Fruit fly (Drosophila melanogaster) whole organism, embryonic: ENCODE measurements around the gene Alg12.

Source experiments
- ATbp ChIP-seq: fragments of 200-800 bp; sonication (Bioruptor generic); optimal IDR thresholded peaks from 2 replicates; lab custom pipeline; 2017; ENCODE audit warnings: missing biosample characterization, mild to moderate bottlenecking, missing genetic modification characterization, missing genetic modification reagents
- Awh ChIP-seq: fragments of 200-800 bp; sonication (Bioruptor generic); IDR thresholded peaks from 2 replicates; pipeline ENCODE4, ENCODE4 v1.3.6; 2022; ENCODE audit warnings: missing biosample characterization, missing genetic modification characterization
- BEAF-32 ChIP-seq: fragments of 200-800 bp; sonication (Bioruptor generic); optimal IDR thresholded peaks from 3 replicates; lab custom pipeline; 2017; ENCODE audit warnings: missing biosample characterization, missing genetic modification characterization, mild to moderate bottlenecking, moderate library complexity, missing genetic modification reagents
- BtbVII ChIP-seq: fragments of 200-800 bp; sonication (Bioruptor generic); optimal IDR thresholded peaks from 3 replicates; lab custom pipeline; 2017; ENCODE audit warnings: missing biosample characterization, mild to moderate bottlenecking, missing genetic modification characterization
- CG10431 ChIP-seq: fragments of 200-800 bp; sonication (Bioruptor generic); optimal IDR thresholded peaks from 3 replicates; lab custom pipeline; 2018; ENCODE audit warnings: missing biosample characterization, mild to moderate bottlenecking, missing genetic modification characterization
- CG10462 ChIP-seq: fragments of 200-800 bp; sonication (Bioruptor generic); optimal IDR thresholded peaks from 2 replicates; lab custom pipeline; 2016; ENCODE audit warnings: missing biosample characterization, missing genetic modification characterization
- CG11398 ChIP-seq: fragments of 200-800 bp; sonication (Bioruptor generic); optimal IDR thresholded peaks from 2 replicates; lab custom pipeline; 2016; ENCODE audit warnings: missing biosample characterization, missing genetic modification characterization
- CG13424 ChIP-seq: fragments of 200-800 bp; sonication (Bioruptor generic); optimal IDR thresholded peaks from 2 replicates; lab custom pipeline; 2019; ENCODE audit warnings: missing biosample characterization, mild to moderate bottlenecking, missing genetic modification characterization, moderate library complexity
- CG14667 ChIP-seq: fragments of 200-800 bp; sonication (Bioruptor generic); IDR thresholded peaks from 2 replicates; pipeline ENCODE4 v1.3.6; 2022; ENCODE audit warnings: missing biosample characterization, missing genetic modification characterization
- CG14965 ChIP-seq: fragments of 200-800 bp; sonication (Bioruptor generic); optimal IDR thresholded peaks from 2 replicates; lab custom pipeline; 2016; ENCODE audit warnings: missing biosample characterization, missing genetic modification characterization, borderline replicate concordance
- CG15479 ChIP-seq: fragments of 200-800 bp; sonication (Bioruptor generic); optimal IDR thresholded peaks from 3 replicates; lab custom pipeline; 2019; ENCODE audit warnings: missing biosample characterization, mild to moderate bottlenecking, missing genetic modification characterization, moderate library complexity
- CG17912 ChIP-seq: fragments of 200-800 bp; sonication (Bioruptor generic); optimal IDR thresholded peaks from 2 replicates; lab custom pipeline; 2018; ENCODE audit warnings: missing biosample characterization, mild to moderate bottlenecking, missing genetic modification characterization
- CG1792 ChIP-seq: fragments of 200-800 bp; sonication (Bioruptor generic); optimal IDR thresholded peaks from 2 replicates; lab custom pipeline; 2016; ENCODE audit warnings: missing biosample characterization, missing genetic modification characterization
- CG4404 ChIP-seq: fragments of 200-800 bp; sonication (Bioruptor generic); IDR thresholded peaks from 2 replicates; pipeline ENCODE4 v1.3.6; 2022; ENCODE audit warnings: missing biosample characterization, missing genetic modification characterization
- CG5245 ChIP-seq: fragments of 200-800 bp; sonication (Bioruptor generic); optimal IDR thresholded peaks from 3 replicates; lab custom pipeline; 2016; ENCODE audit warnings: missing biosample characterization, missing genetic modification characterization
- CG7839 ChIP-seq: fragments of 200-800 bp; sonication (Bioruptor generic); optimal IDR thresholded peaks from 3 replicates; lab custom pipeline; 2018; ENCODE audit warnings: missing biosample characterization, mild to moderate bottlenecking, missing genetic modification characterization, moderate library complexity
- CG9876 ChIP-seq: fragments of 200-800 bp; sonication (Bioruptor generic); optimal IDR thresholded peaks from 2 replicates; lab custom pipeline; 2016; ENCODE audit warnings: missing biosample characterization, missing genetic modification characterization
- CTCF ChIP-seq: fragments of 200-800 bp; sonication (Bioruptor generic); optimal IDR thresholded peaks from 2 replicates; lab custom pipeline; 2017; ENCODE audit warnings: missing biosample characterization, mild to moderate bottlenecking, missing genetic modification characterization, moderate library complexity
- Doc2 ChIP-seq: fragments of 200-800 bp; sonication (Bioruptor generic); IDR thresholded peaks from 2 replicates; pipeline ENCODE4 v1.3.6; 2022; ENCODE audit warnings: missing biosample characterization, missing genetic modification characterization
- Drgx ChIP-seq: fragments of 200-800 bp; sonication (Bioruptor generic); IDR thresholded peaks from 2 replicates; pipeline ENCODE4 v1.3.6; 2022; ENCODE audit warnings: missing biosample characterization, missing genetic modification characterization
- Ets65A ChIP-seq: fragments of 200-800 bp; sonication (Bioruptor generic); peaks from one replicate; lab custom pipeline; 2016; ENCODE audit warnings: missing biosample characterization, missing genetic modification characterization
- Fer3 ChIP-seq: fragments of 200-800 bp; sonication (Bioruptor generic); optimal IDR thresholded peaks from 2 replicates; lab custom pipeline; 2018; ENCODE audit warnings: missing biosample characterization, mild to moderate bottlenecking, missing genetic modification characterization, moderate library complexity
- H2.0 ChIP-seq: fragments of 200-800 bp; sonication (Bioruptor generic); IDR thresholded peaks from 2 replicates; pipeline ENCODE4 v1.3.6; 2022; ENCODE audit warnings: missing biosample characterization, missing genetic modification characterization
- Hr51 ChIP-seq, 2 experiments: fragments of 200-800 bp; sonication (Bioruptor generic); optimal IDR thresholded peaks; 2 replicates in 1 of 2; 3 replicates in 1 of 2; lab custom pipeline; 2016 to 2018; ENCODE audit warnings: missing biosample characterization in 2 of 2, missing genetic modification characterization in 2 of 2, mild to moderate bottlenecking in 1 of 2, moderate library complexity in 1 of 2
- MTF-1 ChIP-seq: fragments of 200-800 bp; sonication (Bioruptor generic); optimal IDR thresholded peaks from 2 replicates; lab custom pipeline; 2018; ENCODE audit warnings: missing biosample characterization, mild to moderate bottlenecking, missing genetic modification characterization, borderline replicate concordance
- Mad ChIP-seq: fragments of 200-800 bp; sonication (Bioruptor generic); optimal IDR thresholded peaks from 2 replicates; lab custom pipeline; 2016; ENCODE audit warnings: missing biosample characterization, missing genetic modification characterization
- Med ChIP-seq: fragments of 200-800 bp; sonication (Bioruptor generic); peaks from one replicate; lab custom pipeline; 2016; ENCODE audit warnings: missing biosample characterization, missing genetic modification characterization, mild to moderate bottlenecking, inconsistent platforms, moderate library complexity
- Nf-YB ChIP-seq: fragments of 200-800 bp; sonication (Bioruptor generic); optimal IDR thresholded peaks from 3 replicates; lab custom pipeline; 2019; ENCODE audit warnings: missing biosample characterization, mild to moderate bottlenecking, missing genetic modification characterization, moderate library complexity
- Oaz ChIP-seq: fragments of 200-800 bp; sonication (Bioruptor generic); IDR thresholded peaks from 2 replicates; pipeline ENCODE4 v1.3.6; 2022; ENCODE audit warnings: missing biosample characterization, missing genetic modification characterization
- Rx ChIP-seq: fragments of 200-800 bp; sonication (Bioruptor generic); IDR thresholded peaks from 2 replicates; pipeline ENCODE4 v1.3.6; 2022; ENCODE audit warnings: missing biosample characterization, missing genetic modification characterization
- Sry-β ChIP-seq: fragments of 200-800 bp; sonication (Bioruptor generic); optimal IDR thresholded peaks from 2 replicates; lab custom pipeline; 2018; ENCODE audit warnings: missing biosample characterization, mild to moderate bottlenecking, missing genetic modification characterization, moderate library complexity
- Usf ChIP-seq: fragments of 200-800 bp; sonication (Bioruptor generic); optimal IDR thresholded peaks from 2 replicates; lab custom pipeline; 2017; ENCODE audit warnings: missing genotype, missing biosample characterization, missing genetic modification characterization
- bab2 ChIP-seq: fragments of 200-800 bp; sonication (Bioruptor generic); optimal IDR thresholded peaks from 2 replicates; lab custom pipeline; 2016; ENCODE audit warnings: missing biosample characterization, missing genetic modification characterization
- danr ChIP-seq: fragments of 200-800 bp; sonication (Bioruptor generic); IDR thresholded peaks from 2 replicates; pipeline ENCODE4 v1.3.6; 2022; ENCODE audit warnings: missing biosample characterization, missing genetic modification characterization
- esg ChIP-seq: fragments of 200-800 bp; sonication (Bioruptor generic); conservative IDR thresholded peaks from 2 replicates; pipeline ENCODE4 v1.3.6; 2022; ENCODE audit warnings: missing biosample characterization, missing genetic modification characterization
- fu2 ChIP-seq: fragments of 200-800 bp; sonication (Bioruptor generic); optimal IDR thresholded peaks from 2 replicates; lab custom pipeline; 2016; ENCODE audit warnings: missing biosample characterization, missing genetic modification characterization
- gcm2 ChIP-seq: fragments of 200-800 bp; sonication (Bioruptor generic); optimal IDR thresholded peaks from 2 replicates; lab custom pipeline; 2016; ENCODE audit warnings: missing biosample characterization, missing genetic modification characterization
- ham ChIP-seq: fragments of 200-800 bp; sonication (Bioruptor generic); IDR thresholded peaks from 2 replicates; pipeline ENCODE4 v1.3.6; 2022; ENCODE audit warnings: missing biosample characterization, missing genetic modification characterization
- ken ChIP-seq: fragments of 200-800 bp; sonication (Bioruptor generic); IDR thresholded peaks from 3 replicates; pipeline ENCODE4 v1.3.6; 2022; ENCODE audit warnings: missing biosample characterization, missing genetic modification characterization
- klu ChIP-seq: fragments of 200-800 bp; sonication (Bioruptor generic); IDR thresholded peaks from 2 replicates; pipeline ENCODE4 v1.3.6; 2022; ENCODE audit warnings: missing biosample characterization, missing genetic modification characterization
- lbe ChIP-seq: fragments of 200-800 bp; sonication (Bioruptor generic); optimal IDR thresholded peaks from 2 replicates; lab custom pipeline; 2016; ENCODE audit warnings: missing biosample characterization, mild to moderate bottlenecking, missing genetic modification characterization
- lola ChIP-seq, 3 experiments: fragments of >200 bp in 2 of 3; fragments of 200-800 bp in 1 of 3; sonication (Bioruptor generic) in 1 of 3; optimal IDR thresholded peaks; 2 replicates each; lab custom pipeline; 2017 to 2019; ENCODE audit warnings: missing biosample characterization in 3 of 3, missing genetic modification characterization in 3 of 3, mild to moderate bottlenecking in 1 of 3, moderate library complexity in 1 of 3
- nom ChIP-seq: fragments of 200-800 bp; sonication (Bioruptor generic); optimal IDR thresholded peaks from 2 replicates; lab custom pipeline; 2017; ENCODE audit warnings: missing biosample characterization, missing genetic modification characterization, mild to moderate bottlenecking, moderate library complexity, missing genetic modification reagents
- peb ChIP-seq: fragments of 200-800 bp; sonication (Bioruptor generic); IDR thresholded peaks from 2 replicates; pipeline ENCODE4 v1.3.6; 2022; ENCODE audit warnings: missing biosample characterization, missing genetic modification characterization
- pnt ChIP-seq: fragments of 200-800 bp; sonication (Bioruptor generic); optimal IDR thresholded peaks from 3 replicates; lab custom pipeline; 2016; ENCODE audit warnings: missing biosample characterization, missing genetic modification characterization
- pum ChIP-seq: fragments of 200-800 bp; sonication (Bioruptor generic); optimal IDR thresholded peaks from 2 replicates; lab custom pipeline; 2016; ENCODE audit warnings: missing biosample characterization, missing genetic modification characterization
- ranshi ChIP-seq: fragments of 200-800 bp; sonication (Bioruptor generic); IDR thresholded peaks from 2 replicates; pipeline ENCODE4 v1.3.6; 2022; ENCODE audit warnings: missing biosample characterization, missing genetic modification characterization
- repo ChIP-seq: fragments of 200-800 bp; sonication (Bioruptor generic); optimal IDR thresholded peaks from 2 replicates; lab custom pipeline; 2016; ENCODE audit warnings: missing biosample characterization, missing genetic modification characterization
- scrt ChIP-seq: fragments of 200-800 bp; sonication (Bioruptor generic); optimal IDR thresholded peaks from 2 replicates; lab custom pipeline; 2018; ENCODE audit warnings: missing biosample characterization, mild to moderate bottlenecking, missing genetic modification characterization, moderate library complexity
- stc ChIP-seq: fragments of 200-800 bp; sonication (Bioruptor generic); IDR thresholded peaks from 2 replicates; pipeline ENCODE4 v1.3.6; 2022; ENCODE audit warnings: missing biosample characterization, missing genetic modification characterization
- tup ChIP-seq: fragments of 200-800 bp; sonication (Bioruptor generic); optimal IDR thresholded peaks from 2 replicates; lab custom pipeline; 2016; ENCODE audit warnings: missing biosample characterization, mild to moderate bottlenecking, missing genetic modification characterization, moderate library complexity

Alg12 gene

dm6 chr3R:9791177-9791806 is 35.0 kb downstream of the Alg12 start, which contains the start of the genes CG12945 and CG8507 (continued):
- TF ChIP-seq klu (GFP tag; lab: Robert Waterston, UW), result no peak
- TF ChIP-seq Nf-YB (GFP tag; lab: Kevin White, UChicago), result no peak
- no peak for TF ChIP-seq CG14667 (GFP tag; lab: Robert Waterston, UW)
- TF ChIP-seq Fer3 (tag; lab: Kevin White, UChicago), result peak; percentile 39
- no peak for TF ChIP-seq tup (GFP tag; lab: Kevin White, UChicago)
- TF ChIP-seq repo (GFP tag; lab: Kevin White, UChicago), result no peak
- TF ChIP-seq Hr51 (GFP tag; optimal IDR thresholded peaks at IDR 0.05; lab: Kevin White, UChicago), result no peak
- peak; percentile 2 for TF ChIP-seq CG5245
- TF ChIP-seq BEAF-32 (GFP tag; lab: Kevin White, UChicago), result peak; percentile 52
- no peak for TF ChIP-seq CG14965 (GFP tag; lab: Kevin White, UChicago)
- no peak for TF ChIP-seq MTF-1 (GFP tag; lab: Kevin White, UChicago)
- TF ChIP-seq CG1792 (GFP tag; lab: Kevin White, UChicago), result no peak
- peak in 1 of 3 experiments; percentile 54 for TF ChIP-seq lola (GFP tag; optimal IDR thresholded peaks at IDR 0.05; lab: Kevin White, UChicago)
- no peak for TF ChIP-seq CG9876 (GFP tag; lab: Kevin White, UChicago)
- TF ChIP-seq ken (GFP tag; lab: Robert Waterston, UW), result 0 out of 3 replicates have a peak, but pooled peaks have one; percentile 28
- no peak for TF ChIP-seq ham (GFP tag; lab: Robert Waterston, UW)
- TF ChIP-seq CTCF (GFP tag; lab: Kevin White, UChicago), result no peak
- no peak for TF ChIP-seq CG10462
- peak; percentile 96 for TF ChIP-seq Sry-β (GFP tag; lab: Kevin White, UChicago)
- no peak for TF ChIP-seq gcm2
- TF ChIP-seq CG13424 (tag; lab: Kevin White, UChicago), result peak; percentile 67
- TF ChIP-seq Mad, result peak; percentile 39
- no peak for TF ChIP-seq Oaz (GFP tag; lab: Robert Waterston, UW)
- TF ChIP-seq nom (GFP tag; lab: Kevin White, UChicago), result peak; percentile 8
- no peak for TF ChIP-seq scrt
- TF ChIP-seq peb (GFP tag; lab: Robert Waterston, UW), result no peak
- no peak for TF ChIP-seq bab2 (GFP tag; lab: Kevin White, UChicago)
- no peak for TF ChIP-seq ranshi (GFP tag; lab: Robert Waterston, UW)
- TF ChIP-seq pnt, result no peak
- no peak for TF ChIP-seq fu2
- TF ChIP-seq CG7839 (tag; lab: Kevin White, UChicago), result no peak
- TF ChIP-seq esg (GFP tag; lab: Robert Waterston, UW), result no peak; the same call in 1 of the 2 replicates
- TF ChIP-seq Med (GFP tag; lab: Kevin White, UChicago), result peak; percentile 85
- peak; percentile 15 for TF ChIP-seq pum
- TF ChIP-seq H2.0 (GFP tag; lab: Robert Waterston, UW), result no peak
- no peak for TF ChIP-seq danr (GFP tag; lab: Robert Waterston, UW)
- no peak for TF ChIP-seq Usf (GFP tag; lab: Kevin White, UChicago)
- no peak for TF ChIP-seq BtbVII (GFP tag; lab: Kevin White, UChicago)
- TF ChIP-seq lbe (GFP tag; lab: Kevin White, UChicago), result peak; percentile 3
- no peak for TF ChIP-seq stc
- TF ChIP-seq CG4404 (GFP tag; lab: Robert Waterston, UW), result peak; percentile 37; the same call in 1 of the 2 replicates
- TF ChIP-seq Drgx (GFP tag; lab: Robert Waterston, UW), result no peak
- no peak for TF ChIP-seq CG11398 (GFP tag; lab: Kevin White, UChicago)
- TF ChIP-seq CG15479 (GFP tag; lab: Kevin White, UChicago), result peak; percentile 8
- no peak for TF ChIP-seq CG10431 (GFP tag; lab: Kevin White, UChicago)
- TF ChIP-seq Doc2 (GFP tag; lab: Robert Waterston, UW), result no peak
- TF ChIP-seq Ets65A (GFP tag; lab: Kevin White, UChicago), result peak; percentile 91
- no peak for TF ChIP-seq Rx (GFP tag; lab: Robert Waterston, UW)
- TF ChIP-seq ATbp (GFP tag; lab: Kevin White, UChicago), result no peak
- no peak for TF ChIP-seq CG17912 (GFP tag; lab: Kevin White, UChicago)
- TF ChIP-seq Awh (GFP tag; lab: Robert Waterston, UW), result no peak
